Worm (Caenorhabditis elegans) whole organism, late embryonic: Measurements from ENCODE around the gene col-161.

Experiments used
- C08G9.2 ChIP-seq: sonication (generic microtip); optimal IDR thresholded peaks from 2 replicates; lab custom pipeline; 2016; ENCODE audit warnings: mild to moderate bottlenecking, missing genetic modification characterization, moderate library complexity, missing compliant biosample characterization
- ceh-9 ChIP-seq: sonication (generic microtip); optimal IDR thresholded peaks from 2 replicates; lab custom pipeline; 2016; ENCODE audit warnings: mild to moderate bottlenecking, missing genetic modification characterization, inconsistent platforms, missing compliant biosample characterization
- dmd-4 ChIP-seq: sonication (generic microtip); optimal IDR thresholded peaks from 2 replicates; lab custom pipeline; 2016; ENCODE audit warnings: borderline replicate concordance, missing genetic modification characterization, missing compliant biosample characterization
- dve-1 ChIP-seq: sonication (generic microtip); optimal IDR thresholded peaks from 2 replicates; lab custom pipeline; 2017; ENCODE audit warnings: antibody characterized with exemption, mild to moderate bottlenecking, missing genetic modification characterization, missing compliant biosample characterization
- hlh-8 ChIP-seq: sonication (generic microtip); optimal IDR thresholded peaks from 2 replicates; lab custom pipeline; 2016; ENCODE audit warnings: missing genotype, missing genetic modification characterization, missing compliant biosample characterization
- nfya-1 ChIP-seq: sonication (generic microtip); optimal IDR thresholded peaks from 2 replicates; lab custom pipeline; 2017; ENCODE audit warnings: missing genetic modification characterization, mild to moderate bottlenecking, missing compliant biosample characterization, antibody characterized with exemption, moderate library complexity
- pag-3 ChIP-seq: sonication (generic microtip); optimal IDR thresholded peaks from 2 replicates; lab custom pipeline; 2016; ENCODE audit warnings: missing compliant biosample characterization, missing genetic modification characterization, borderline replicate concordance
- ttx-3 ChIP-seq: sonication (generic microtip); optimal IDR thresholded peaks from 2 replicates; lab custom pipeline; 2016; ENCODE audit warnings: missing genetic modification reagents, missing genetic modification characterization, missing compliant biosample characterization
- unc-55 ChIP-seq: sonication (generic microtip); optimal IDR thresholded peaks from 2 replicates; lab custom pipeline; 2017; ENCODE audit warnings: missing biosample characterization, missing genetic modification reagents, missing genetic modification characterization
- unc-86 ChIP-seq: sonication (generic microtip); optimal IDR thresholded peaks from 2 replicates; lab custom pipeline; 2016; ENCODE audit warnings: missing genetic modification characterization, missing compliant biosample characterization
- zip-5 ChIP-seq: sonication (generic microtip); optimal IDR thresholded peaks from 2 replicates; lab custom pipeline; 2016; ENCODE audit warnings: missing genetic modification characterization, missing compliant biosample characterization

DNA sequence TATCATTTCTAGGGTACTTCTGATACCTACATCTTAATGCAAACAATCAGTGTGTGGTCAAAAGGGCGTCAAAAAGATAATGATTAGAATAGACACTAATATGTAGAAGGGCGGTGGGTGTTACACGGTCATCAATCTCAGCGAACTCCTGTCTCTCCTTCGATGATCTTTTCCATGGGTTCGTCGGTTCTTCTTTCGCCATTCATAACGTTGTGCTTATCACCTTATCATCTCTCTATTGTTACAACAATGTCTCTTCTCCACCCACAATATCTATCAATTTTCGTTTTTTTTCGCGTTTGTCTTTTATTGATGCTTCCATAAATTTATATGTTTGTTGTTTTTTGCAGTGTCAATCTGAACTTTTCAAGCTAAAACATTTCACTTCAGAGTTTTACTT lies 16.4 kb downstream of the col-161 start, which contains the start of gene ceh-79:
- TF ChIP-seq ttx-3 (tag; lab: Kevin White, UChicago), result no peak
- TF ChIP-seq unc-55 (GFP tag; lab: Kevin White, UChicago), result no peak
- TF ChIP-seq zip-5 (tag; lab: Kevin White, UChicago), result no peak
- TF ChIP-seq ceh-9 (tag; lab: Kevin White, UChicago), result no peak
- TF ChIP-seq nfya-1 (tag; lab: Kevin White, UChicago), result no peak
- no peak for TF ChIP-seq hlh-8 (tag; lab: Kevin White, UChicago)
- TF ChIP-seq dve-1 (tag; lab: Kevin White, UChicago), result no peak
- TF ChIP-seq C08G9.2 (tag; lab: Kevin White, UChicago), result no peak
- TF ChIP-seq dmd-4 (tag; lab: Kevin White, UChicago), result no peak
- no peak for TF ChIP-seq pag-3
- no peak for TF ChIP-seq unc-86 (tag; lab: Kevin White, UChicago)
